Worm (Caenorhabditis elegans) whole organism, L4 larva: Measurements from ENCODE around the gene pgp-14.

ENCODE experiments used
- egl-27 ChIP-seq: sonication (generic microtip); optimal IDR thresholded peaks from 3 replicates; lab custom pipeline; 2017; ENCODE audit warnings: missing biosample characterization, missing genetic modification reagents, missing genetic modification characterization
- fkh-10 ChIP-seq: fragments of 150-350 bp; optimal IDR thresholded peaks from 2 replicates; lab custom pipeline; 2014; ENCODE audit warnings: missing biosample characterization, missing genetic modification reagents, missing genetic modification characterization
- mxl-3 ChIP-seq: fragments of 200-800 bp; sonication (Bioruptor generic); optimal IDR thresholded peaks from 2 replicates; lab custom pipeline; 2018; ENCODE audit warnings: mild to moderate bottlenecking, missing genetic modification characterization, missing compliant biosample characterization
- nhr-11 ChIP-seq: fragments of 150-350 bp; optimal IDR thresholded peaks from 2 replicates; lab custom pipeline; 2014; ENCODE audit warnings: missing biosample characterization, missing genetic modification characterization
- nhr-77 ChIP-seq: fragments of 150-350 bp; optimal IDR thresholded peaks from 2 replicates; lab custom pipeline; 2014; ENCODE audit warnings: missing biosample characterization, missing genetic modification characterization
- snpc-4 ChIP-seq: fragments of 150-350 bp; optimal IDR thresholded peaks from 2 replicates; lab custom pipeline; 2014; ENCODE audit warnings: missing biosample characterization, missing genetic modification characterization
- unc-62 ChIP-seq, 3 experiments: fragments of 150-350 bp in 1 of 3; sonication (generic microtip); optimal IDR thresholded peaks in 2 of 3; peaks in 1 of 3; 1 replicate in 1 of 3; 2 replicates in 2 of 3; lab custom pipeline; 2014 to 2017; ENCODE audit warnings: missing biosample characterization in 3 of 3, missing genetic modification characterization in 3 of 3, missing genetic modification reagents in 3 of 3, missing genotype in 1 of 3
- ztf-11 ChIP-seq: fragments of 150-350 bp; optimal IDR thresholded peaks from 2 replicates; lab custom pipeline; 2014; ENCODE audit warnings: missing biosample characterization, missing genetic modification characterization

DNA sequence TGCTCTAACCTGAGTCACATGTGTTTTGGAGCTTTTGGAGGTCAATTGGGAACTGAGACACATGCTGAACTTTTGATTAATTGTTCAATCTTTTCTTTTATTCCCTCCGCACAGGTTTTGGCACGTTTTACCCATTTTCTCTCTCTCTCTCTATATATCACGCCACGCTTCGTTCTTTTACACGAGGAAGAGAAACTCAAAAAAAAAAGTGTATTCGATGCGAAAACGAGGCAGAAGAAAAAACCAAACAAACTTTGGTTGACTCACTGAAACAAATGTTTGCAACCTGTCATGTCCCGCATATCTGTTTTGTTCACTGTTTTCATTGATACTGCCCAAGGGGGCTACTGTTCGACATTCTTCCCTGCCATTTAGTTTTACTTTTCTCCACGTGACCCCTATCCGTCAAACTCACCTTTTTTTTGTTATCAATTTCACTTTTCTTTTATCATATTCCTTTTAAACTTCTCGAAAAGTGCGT, 12.0 kb upstream of the pgp-14 start:
- TF ChIP-seq fkh-10 (GFP tag; lab: Kevin White, UChicago): no peak
- TF ChIP-seq mxl-3: peak; percentile 85
- no peak for TF ChIP-seq nhr-11
- TF ChIP-seq ztf-11 (tag; lab: Kevin White, UChicago): no peak
- TF ChIP-seq unc-62 (GFP tag; optimal IDR thresholded peaks at IDR 0.05 in 1 of 2; lab: Kevin White, UChicago): no peak
- no peak for TF ChIP-seq unc-62 (tag; optimal IDR thresholded peaks at IDR 0.05; lab: Kevin White, UChicago)
- no peak for TF ChIP-seq nhr-77 (tag; lab: Kevin White, UChicago)
- TF ChIP-seq egl-27 (tag; lab: Kevin White, UChicago): no peak
- TF ChIP-seq snpc-4 (tag; lab: Kevin White, UChicago): no peak
